Worm (Caenorhabditis elegans) whole organism, dauer: Measurements from ENCODE around the gene F45C12.17.
"Not testable (repeated sequence)": the region's sequence is repeated elsewhere in the genome, so short reads cannot be mapped to it uniquely, and the experiment has no call there.

Source experiments
- unc-62 ChIP-seq: sonication (generic microtip); optimal IDR thresholded peaks from 2 replicates; lab custom pipeline; 2017; ENCODE audit warnings: missing biosample characterization, missing genetic modification reagents, missing genetic modification characterization

F45C12.17 gene

DNA sequence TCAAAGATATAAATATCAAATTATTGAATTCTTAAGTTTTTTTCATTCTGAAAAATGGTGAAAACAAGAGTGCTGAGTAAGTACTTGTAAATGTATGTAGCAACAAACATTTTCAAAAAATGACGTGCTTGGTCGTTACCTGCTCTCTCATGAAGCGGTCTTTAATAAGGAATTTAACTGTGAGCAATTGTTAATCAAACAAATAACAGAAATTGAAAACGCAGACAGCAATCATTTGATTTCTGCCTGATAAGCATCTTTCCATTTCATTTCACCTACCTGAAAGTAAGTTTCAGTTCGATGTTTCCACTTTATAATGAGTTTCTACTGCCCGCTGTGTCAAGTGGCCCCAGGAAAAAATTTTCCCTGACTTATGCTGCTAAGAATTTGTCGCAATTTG, 37.2 kb downstream of the F45C12.17 start, which contains the start of gene math-28:
Gene math-28, plus strand, starts transcription at position 301 of the 400 bp plus-strand sequence.
- no peak for TF ChIP-seq unc-62 (GFP tag; lab: Kevin White, UChicago)

DNA sequence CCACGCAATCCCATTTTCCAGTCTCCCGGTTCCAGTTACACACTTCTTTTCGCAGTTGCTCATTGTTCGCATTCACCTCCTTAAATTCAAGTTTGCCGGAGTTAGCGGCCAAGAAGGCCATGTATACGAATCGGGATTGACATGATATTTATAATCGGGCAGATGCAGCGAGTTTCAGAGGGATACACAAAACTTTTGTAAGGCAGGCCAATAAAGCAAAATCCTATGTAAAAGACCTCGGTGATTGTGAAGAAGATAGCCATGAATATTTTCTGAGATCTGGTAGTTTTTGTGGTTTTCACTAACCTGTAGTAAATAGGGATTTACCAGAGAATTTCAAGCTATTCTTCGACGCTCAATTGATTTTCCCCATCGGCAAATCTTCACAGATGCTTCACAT, 40.8 kb downstream of the F45C12.17 start:
- no peak for TF ChIP-seq unc-62 (GFP tag; lab: Kevin White, UChicago)

DNA sequence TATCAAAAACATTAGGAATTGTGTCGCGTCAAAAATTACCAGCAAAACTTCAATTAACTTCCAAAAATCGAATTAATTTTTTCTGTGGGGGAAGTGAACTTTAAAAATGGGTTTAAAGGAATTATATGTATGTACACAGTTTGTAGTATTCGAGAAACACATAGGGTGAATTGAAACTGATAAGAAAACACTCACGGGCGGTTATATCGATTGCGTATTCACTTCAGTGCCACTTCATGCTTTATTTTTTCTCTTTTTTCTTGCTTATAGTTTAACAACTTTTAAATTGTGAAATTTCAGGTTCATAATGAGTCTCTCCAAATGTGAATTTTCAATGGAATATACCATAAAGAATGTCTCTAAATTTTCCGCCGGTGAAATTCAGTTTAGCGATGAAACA, 45.4 kb downstream of the F45C12.17 start, which contains the start of gene math-26:
Gene math-26, plus strand, starts transcription at position 301 of the 400 bp plus-strand sequence.
- TF ChIP-seq unc-62 (GFP tag; lab: Kevin White, UChicago), result not testable (repeated sequence)

DNA sequence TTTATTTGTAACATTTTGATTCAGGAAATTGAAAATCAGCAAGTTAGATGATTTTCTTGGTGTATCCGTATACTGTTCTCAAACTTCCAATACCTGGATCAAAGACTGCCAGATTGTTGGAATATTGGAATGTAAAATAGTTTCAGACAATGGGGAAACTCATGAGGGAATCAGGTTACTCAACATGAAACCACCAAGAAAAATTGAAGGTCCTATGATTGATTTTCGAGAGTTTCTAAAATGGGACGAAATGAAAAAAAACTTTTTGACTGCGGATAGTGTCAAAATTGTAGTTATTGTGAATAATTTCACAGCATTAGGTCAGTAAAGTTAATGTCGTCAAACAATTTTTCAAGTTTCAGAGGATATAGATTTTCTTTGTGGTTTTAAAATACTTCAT, 45.9 kb downstream of the F45C12.17 start, which contains the start of gene math-3:
Gene math-3, plus strand, starts transcription at position 301 of the 400 bp plus-strand sequence.
- no peak for TF ChIP-seq unc-62 (GFP tag; lab: Kevin White, UChicago)

DNA sequence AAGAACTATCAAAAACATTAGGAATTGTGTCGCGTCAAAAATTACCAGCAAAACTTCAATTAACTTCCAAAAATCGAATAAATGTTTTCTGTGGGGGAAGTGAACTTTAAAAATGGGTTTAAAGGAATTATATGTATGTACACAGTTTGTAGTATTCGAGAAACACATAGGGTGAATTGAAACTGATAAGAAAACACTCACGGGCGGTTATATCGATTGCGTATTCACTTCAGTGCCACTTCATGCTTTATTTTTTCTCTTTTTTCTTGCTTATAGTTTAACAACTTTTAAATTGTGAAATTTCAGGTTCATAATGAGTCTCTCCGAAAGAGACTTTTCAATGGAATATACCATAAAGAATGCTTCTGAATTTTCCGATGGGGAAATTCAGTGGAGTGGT, 49.3 kb downstream of the F45C12.17 start, which contains the start of gene F36H5.14:
Gene F36H5.14, plus strand, starts transcription at position 301 of the 400 bp plus-strand sequence.
- not testable (repeated sequence) for TF ChIP-seq unc-62 (GFP tag; lab: Kevin White, UChicago)
